Worm (Caenorhabditis elegans): ENCODE results near the gene cest-1.2.

- TF ChIP-seq elt-2 (tag; optimal IDR thresholded peaks at IDR 0.05) (no peak), fkh-10 (GFP tag; optimal IDR thresholded peaks at IDR 0.05) (no peak), ceh-22 (tag; optimal IDR thresholded peaks at IDR 0.05) (no peak), nfya-1 (tag; optimal IDR thresholded peaks at IDR 0.05) (no peak), C38D4.7 (GFP tag; optimal IDR thresholded peaks at IDR 0.05) (no peak), ceh-48 (tag; optimal IDR thresholded peaks at IDR 0.05) (no peak), tbx-2 (tag; optimal IDR thresholded peaks at IDR 0.05) (no peak), ceh-30 (tag; optimal IDR thresholded peaks at IDR 0.05) (no peak), syd-9 (tag; optimal IDR thresholded peaks at IDR 0.05) (no peak), ceh-9 (tag; optimal IDR thresholded peaks at IDR 0.05) (no peak)
Observed at ce11 chrV:14147114-14147513, 13.5 kb downstream of the cest-1.2 start.
